Fruit fly (Drosophila melanogaster) whole organism: ENCODE data around the gene Hcs.

Experiments used
- CG8478 ChIP-seq: fragments of >200 bp; optimal IDR thresholded peaks from 2 replicates; lab custom pipeline; 2018; ENCODE audit warnings: inconsistent platforms
- Dll ChIP-seq: fragments of >200 bp; optimal IDR thresholded peaks from 2 replicates; lab custom pipeline; 2017
- EcR ChIP-seq, 2 experiments: fragments of >200 bp; optimal IDR thresholded peaks; 2 replicates each; lab custom pipeline; 2017; ENCODE audit warnings: missing biosample characterization in 2 of 2, missing genetic modification characterization in 2 of 2, missing genetic modification reagents in 2 of 2
- pan ChIP-seq: fragments of >200 bp; optimal IDR thresholded peaks from 2 replicates; lab custom pipeline; 2017
- psq ChIP-seq: fragments of >200 bp; optimal IDR thresholded peaks from 2 replicates; lab custom pipeline; 2017

- TF ChIP-seq psq (lab: Kevin White, UChicago): no peak
- TF ChIP-seq CG8478: peak; percentile 14
- TF ChIP-seq EcR (GFP tag; optimal IDR thresholded peaks at IDR 0.05; lab: Kevin White, UChicago): no peak
- peak; percentile 33 for TF ChIP-seq Dll
- no peak for TF ChIP-seq pan (lab: Kevin White, UChicago)
Observed at dm6 chr3R:5517002-5517875, 42.5 kb downstream of the Hcs start, which contains the start of gene Itpr.
